Worm (Caenorhabditis elegans): ENCODE measurements around the gene T05H10.1.

DNA sequence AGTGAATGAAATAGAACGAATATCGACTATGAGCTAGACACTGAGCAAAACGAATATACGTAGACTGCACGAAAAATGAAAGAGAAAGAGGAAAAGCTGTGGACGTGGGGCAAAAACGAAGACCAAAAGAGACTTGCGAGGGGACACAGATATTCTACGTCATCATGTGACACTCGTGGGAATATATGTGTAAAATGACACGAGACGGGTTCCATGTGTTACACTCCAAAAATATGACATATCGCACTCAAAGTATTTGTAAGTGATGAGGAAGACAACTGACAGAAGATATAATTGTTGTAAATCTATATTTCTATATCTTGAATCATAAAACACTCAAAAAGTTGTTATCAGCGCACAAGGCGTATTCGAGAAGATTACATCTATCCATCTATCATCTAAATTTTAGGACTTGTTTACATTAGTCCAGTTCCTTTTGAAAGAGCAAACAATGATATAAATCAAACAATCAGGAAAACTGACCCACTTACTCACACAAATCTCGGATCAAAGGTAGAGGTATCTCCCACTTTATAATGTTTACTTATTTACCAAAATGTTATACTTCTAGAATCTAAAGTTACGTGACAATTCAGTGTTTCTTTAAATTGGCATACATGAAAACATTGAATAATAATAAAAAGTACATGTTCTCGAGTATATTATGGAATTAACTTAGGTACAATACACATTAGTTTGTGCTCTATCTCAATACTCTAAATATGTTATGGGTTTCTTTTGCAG is 29.6 kb downstream of the T05H10.1 start:
- TF ChIP-seq sptf-1 (tag; optimal IDR thresholded peaks at IDR 0.05) = no peak
- no peak for TF ChIP-seq pha-4 (tag; optimal IDR thresholded peaks at IDR 0.05)
- no peak for TF ChIP-seq nhr-12 (tag; optimal IDR thresholded peaks at IDR 0.05)
- TF ChIP-seq snpc-4 (tag; optimal IDR thresholded peaks at IDR 0.05) = no peak
- no peak for TF ChIP-seq nhr-237 (tag; optimal IDR thresholded peaks at IDR 0.05)
- no peak for TF ChIP-seq lsy-2 (tag; optimal IDR thresholded peaks at IDR 0.05)
- TF ChIP-seq unc-39 (tag; optimal IDR thresholded peaks at IDR 0.05) = no peak
- TF ChIP-seq ham-2 (GFP tag; optimal IDR thresholded peaks at IDR 0.05) = no peak
- no peak for TF ChIP-seq ceh-83 (GFP tag; optimal IDR thresholded peaks at IDR 0.05)

All from whole organism, mixed stage, embryonic.